Fruit fly (Drosophila melanogaster) whole organism, prepupa: ENCODE measurements around the gene eRF1.

Experiments used
- Blimp-1 ChIP-seq: fragments of 200-800 bp; sonication (Bioruptor generic); optimal IDR thresholded peaks from 3 replicates; lab custom pipeline; 2017; ENCODE audit warnings: missing biosample characterization, missing genetic modification characterization, mild to moderate bottlenecking, moderate library complexity, missing genetic modification reagents
- CG10631 ChIP-seq: fragments of 200-800 bp; sonication (Bioruptor generic); optimal IDR thresholded peaks from 2 replicates; lab custom pipeline; 2016; ENCODE audit warnings: missing biosample characterization, missing genetic modification characterization
- CG10669 ChIP-seq: fragments of 200-800 bp; sonication (Bioruptor generic); optimal IDR thresholded peaks from 3 replicates; lab custom pipeline; 2018; ENCODE audit warnings: missing biosample characterization, mild to moderate bottlenecking, missing genetic modification characterization, moderate library complexity
- CG11294 ChIP-seq: fragments of 200-800 bp; sonication (Bioruptor generic); IDR thresholded peaks from 2 replicates; pipeline ENCODE4 v1.3.6; 2022; ENCODE audit warnings: missing biosample characterization, missing genetic modification characterization
- CG11762 ChIP-seq: fragments of 200-800 bp; sonication (Bioruptor generic); optimal IDR thresholded peaks from 3 replicates; lab custom pipeline; 2016; ENCODE audit warnings: missing biosample characterization, missing genetic modification characterization; ENCODE audit not compliant: insufficient read depth
- CG11902 ChIP-seq: fragments of 200-800 bp; sonication (Bioruptor generic); optimal IDR thresholded peaks from 3 replicates; lab custom pipeline; 2016; ENCODE audit warnings: missing biosample characterization, missing genetic modification characterization
- CG15336 ChIP-seq: fragments of 200-800 bp; sonication (Bioruptor generic); IDR thresholded peaks from 2 replicates; pipeline ENCODE4 v1.3.6; 2022; ENCODE audit warnings: missing biosample characterization, missing genetic modification characterization
- CG1621 ChIP-seq: fragments of 200-800 bp; sonication (Bioruptor generic); optimal IDR thresholded peaks from 3 replicates; lab custom pipeline; 2018; ENCODE audit warnings: missing biosample characterization, mild to moderate bottlenecking, missing genetic modification characterization
- CG16779 ChIP-seq: fragments of 200-800 bp; sonication (Bioruptor generic); optimal IDR thresholded peaks from 3 replicates; lab custom pipeline; 2017; ENCODE audit warnings: missing biosample characterization, mild to moderate bottlenecking, missing genetic modification characterization
- CG3032 ChIP-seq: fragments of 200-800 bp; optimal IDR thresholded peaks from 2 replicates; lab custom pipeline; 2019; ENCODE audit warnings: missing biosample characterization, mild to moderate bottlenecking, missing genetic modification characterization, moderate library complexity
- CG31627 ChIP-seq: fragments of 200-800 bp; sonication (Bioruptor generic); optimal IDR thresholded peaks from 3 replicates; lab custom pipeline; 2016; ENCODE audit warnings: missing biosample characterization, missing genetic modification characterization
- CG32006 ChIP-seq: fragments of 200-800 bp; sonication (Bioruptor generic); optimal IDR thresholded peaks from 3 replicates; lab custom pipeline; 2017; ENCODE audit warnings: missing biosample characterization, mild to moderate bottlenecking, missing genetic modification characterization
- CG34406 ChIP-seq: fragments of 200-800 bp; sonication (Bioruptor generic); optimal IDR thresholded peaks from 3 replicates; lab custom pipeline; 2016; ENCODE audit warnings: missing biosample characterization, missing genetic modification characterization
- CG3919 ChIP-seq: fragments of 200-800 bp; sonication (Bioruptor generic); optimal IDR thresholded peaks from 3 replicates; lab custom pipeline; 2016; ENCODE audit warnings: missing biosample characterization, missing genetic modification characterization
- CG4318 ChIP-seq: fragments of 200-800 bp; sonication (Bioruptor generic); optimal IDR thresholded peaks from 3 replicates; lab custom pipeline; 2017; ENCODE audit warnings: missing biosample characterization, mild to moderate bottlenecking, missing genetic modification characterization
- CG6163 ChIP-seq: fragments of 200-800 bp; sonication (Bioruptor generic); IDR thresholded peaks from 3 replicates; pipeline ENCODE4 v1.3.6; 2022; ENCODE audit warnings: missing biosample characterization, missing genetic modification characterization
- CG6276 ChIP-seq: fragments of 200-800 bp; sonication (Bioruptor generic); optimal IDR thresholded peaks from 2 replicates; lab custom pipeline; 2017; ENCODE audit warnings: missing biosample characterization, mild to moderate bottlenecking, missing genetic modification characterization
- CG6792 ChIP-seq: fragments of 200-800 bp; sonication (Bioruptor generic); optimal IDR thresholded peaks from 3 replicates; lab custom pipeline; 2016; ENCODE audit warnings: missing biosample characterization, missing genetic modification characterization
- CG6808 ChIP-seq: fragments of 200-800 bp; sonication (Bioruptor generic); optimal IDR thresholded peaks from 3 replicates; lab custom pipeline; 2017; ENCODE audit warnings: missing biosample characterization, missing genetic modification characterization, mild to moderate bottlenecking, moderate library complexity, missing genetic modification reagents
- CG6854 ChIP-seq: fragments of 200-800 bp; sonication (Bioruptor generic); optimal IDR thresholded peaks from 2 replicates; lab custom pipeline; 2017; ENCODE audit warnings: missing biosample characterization, mild to moderate bottlenecking, missing genetic modification characterization
- CG7368 ChIP-seq: fragments of 200-800 bp; sonication (Bioruptor generic); optimal IDR thresholded peaks from 3 replicates; lab custom pipeline; 2016; ENCODE audit warnings: missing biosample characterization, missing genetic modification characterization
- CG8119 ChIP-seq: fragments of 200-800 bp; sonication (Bioruptor generic); IDR thresholded peaks from 3 replicates; pipeline ENCODE4 v1.3.6; 2022; ENCODE audit warnings: missing biosample characterization, missing genetic modification characterization
- CG8319 ChIP-seq: fragments of 200-800 bp; sonication (Bioruptor generic); optimal IDR thresholded peaks from 3 replicates; lab custom pipeline; 2016; ENCODE audit warnings: missing biosample characterization, missing genetic modification characterization
- CG8632 ChIP-seq: fragments of 200-800 bp; sonication (Bioruptor generic); optimal IDR thresholded peaks from 3 replicates; lab custom pipeline; 2016; ENCODE audit warnings: missing biosample characterization, missing genetic modification characterization
- CG9139 ChIP-seq: fragments of 200-800 bp; sonication (Bioruptor generic); optimal IDR thresholded peaks from 3 replicates; lab custom pipeline; 2017; ENCODE audit warnings: missing biosample characterization, mild to moderate bottlenecking, missing genetic modification characterization
- Eip75B ChIP-seq: fragments of 200-800 bp; sonication (Bioruptor generic); optimal IDR thresholded peaks from 3 replicates; lab custom pipeline; 2016; ENCODE audit warnings: missing biosample characterization, missing genetic modification characterization
- Eip78C ChIP-seq: fragments of 200-800 bp; sonication (Bioruptor generic); peaks from one replicate; lab custom pipeline; 2016; ENCODE audit warnings: missing biosample characterization, missing genetic modification characterization
- Eip93F ChIP-seq: fragments of 200-800 bp; sonication (Bioruptor generic); optimal IDR thresholded peaks from 2 replicates; lab custom pipeline; 2016; ENCODE audit warnings: missing biosample characterization, mild to moderate bottlenecking, missing genetic modification characterization
- Ets21C ChIP-seq: fragments of 200-800 bp; sonication (Bioruptor generic); optimal IDR thresholded peaks from 3 replicates; lab custom pipeline; 2016; ENCODE audit warnings: missing biosample characterization, missing genetic modification characterization
- Gug ChIP-seq: fragments of 200-800 bp; sonication (Bioruptor generic); IDR thresholded peaks from 2 replicates; pipeline ENCODE4 v1.3.6; 2022; ENCODE audit warnings: missing biosample characterization, missing genetic modification characterization
- Hr38 ChIP-seq: sonication (Bioruptor generic); optimal IDR thresholded peaks from 2 replicates; lab custom pipeline; 2016; ENCODE audit warnings: missing biosample characterization, missing genetic modification characterization
- Hr39 ChIP-seq: fragments of 200-800 bp; sonication (Bioruptor generic); optimal IDR thresholded peaks from 2 replicates; lab custom pipeline; 2016; ENCODE audit warnings: missing biosample characterization, missing genetic modification characterization
- Hr4 ChIP-seq: fragments of 200-800 bp; sonication (Bioruptor generic); optimal IDR thresholded peaks from 3 replicates; lab custom pipeline; 2016; ENCODE audit warnings: missing biosample characterization, missing genetic modification characterization
- Lpt ChIP-seq: fragments of 200-800 bp; sonication (Bioruptor generic); optimal IDR thresholded peaks from 3 replicates; lab custom pipeline; 2016; ENCODE audit warnings: missing biosample characterization, missing genetic modification characterization
- OdsH ChIP-seq: fragments of 200-800 bp; sonication (Bioruptor generic); optimal IDR thresholded peaks from 3 replicates; lab custom pipeline; 2016; ENCODE audit warnings: missing biosample characterization, missing genetic modification characterization
- Sox102F ChIP-seq: fragments of 200-800 bp; sonication (Bioruptor generic); optimal IDR thresholded peaks from 2 replicates; lab custom pipeline; 2016; ENCODE audit warnings: missing biosample characterization, mild to moderate bottlenecking, missing genetic modification characterization
- Sox14 ChIP-seq: fragments of 200-800 bp; sonication (Bioruptor generic); optimal IDR thresholded peaks from 3 replicates; lab custom pipeline; 2016; ENCODE audit warnings: missing biosample characterization, missing genetic modification characterization
- Sox15 ChIP-seq: fragments of 200-800 bp; sonication (Bioruptor generic); optimal IDR thresholded peaks from 3 replicates; lab custom pipeline; 2016; ENCODE audit warnings: missing biosample characterization, missing genetic modification characterization
- achi ChIP-seq: fragments of 200-800 bp; sonication (Bioruptor generic); optimal IDR thresholded peaks from 3 replicates; lab custom pipeline; 2016; ENCODE audit warnings: missing biosample characterization, missing genetic modification characterization
- acj6 ChIP-seq: fragments of 200-800 bp; sonication (Bioruptor generic); optimal IDR thresholded peaks from 3 replicates; lab custom pipeline; 2016; ENCODE audit warnings: missing biosample characterization, missing genetic modification characterization
- dac ChIP-seq: fragments of 200-800 bp; sonication (Bioruptor generic); optimal IDR thresholded peaks from 2 replicates; lab custom pipeline; 2017; ENCODE audit warnings: missing biosample characterization, mild to moderate bottlenecking, missing genetic modification characterization
- dsx ChIP-seq: fragments of 200-800 bp; optimal IDR thresholded peaks from 3 replicates; lab custom pipeline; 2019; ENCODE audit warnings: missing biosample characterization, mild to moderate bottlenecking, missing genetic modification characterization, moderate library complexity; ENCODE audit not compliant: poor library complexity, severe bottlenecking
- eg ChIP-seq: fragments of 200-800 bp; sonication (Bioruptor generic); IDR thresholded peaks from 3 replicates; pipeline ENCODE4 v1.3.6; 2022; ENCODE audit warnings: missing biosample characterization, missing genetic modification characterization
- esn ChIP-seq: fragments of 200-800 bp; sonication (Bioruptor generic); optimal IDR thresholded peaks from 2 replicates; lab custom pipeline; 2016; ENCODE audit warnings: missing biosample characterization, mild to moderate bottlenecking, missing genetic modification characterization, moderate library complexity
- fd59A ChIP-seq: fragments of 200-800 bp; sonication (Bioruptor generic); optimal IDR thresholded peaks from 2 replicates; lab custom pipeline; 2017; ENCODE audit warnings: missing biosample characterization, mild to moderate bottlenecking, missing genetic modification characterization, missing genetic modification reagents
- fd85E ChIP-seq: fragments of 200-800 bp; sonication (Bioruptor generic); optimal IDR thresholded peaks from 3 replicates; lab custom pipeline; 2016; ENCODE audit warnings: missing biosample characterization, missing genetic modification characterization
- fkh ChIP-seq: fragments of 200-800 bp; sonication (Bioruptor generic); optimal IDR thresholded peaks from 3 replicates; lab custom pipeline; 2017; ENCODE audit warnings: missing biosample characterization, mild to moderate bottlenecking, missing genetic modification characterization, moderate library complexity
- pdm3 ChIP-seq: fragments of 200-800 bp; sonication (Bioruptor generic); optimal IDR thresholded peaks from 3 replicates; lab custom pipeline; 2016; ENCODE audit warnings: missing biosample characterization, missing genetic modification characterization
- ss ChIP-seq, 2 experiments: fragments of 200-800 bp; sonication (Bioruptor generic); optimal IDR thresholded peaks; 2 replicates in 1 of 2; 3 replicates in 1 of 2; lab custom pipeline; 2017 to 2018; ENCODE audit warnings: mild to moderate bottlenecking in 2 of 2, missing biosample characterization in 2 of 2, missing genetic modification characterization in 2 of 2, moderate library complexity in 1 of 2
- svp ChIP-seq: fragments of 200-800 bp; sonication (Bioruptor generic); peaks from one replicate; lab custom pipeline; 2016; ENCODE audit warnings: missing biosample characterization, missing genetic modification characterization

Gene eRF1

DNA sequence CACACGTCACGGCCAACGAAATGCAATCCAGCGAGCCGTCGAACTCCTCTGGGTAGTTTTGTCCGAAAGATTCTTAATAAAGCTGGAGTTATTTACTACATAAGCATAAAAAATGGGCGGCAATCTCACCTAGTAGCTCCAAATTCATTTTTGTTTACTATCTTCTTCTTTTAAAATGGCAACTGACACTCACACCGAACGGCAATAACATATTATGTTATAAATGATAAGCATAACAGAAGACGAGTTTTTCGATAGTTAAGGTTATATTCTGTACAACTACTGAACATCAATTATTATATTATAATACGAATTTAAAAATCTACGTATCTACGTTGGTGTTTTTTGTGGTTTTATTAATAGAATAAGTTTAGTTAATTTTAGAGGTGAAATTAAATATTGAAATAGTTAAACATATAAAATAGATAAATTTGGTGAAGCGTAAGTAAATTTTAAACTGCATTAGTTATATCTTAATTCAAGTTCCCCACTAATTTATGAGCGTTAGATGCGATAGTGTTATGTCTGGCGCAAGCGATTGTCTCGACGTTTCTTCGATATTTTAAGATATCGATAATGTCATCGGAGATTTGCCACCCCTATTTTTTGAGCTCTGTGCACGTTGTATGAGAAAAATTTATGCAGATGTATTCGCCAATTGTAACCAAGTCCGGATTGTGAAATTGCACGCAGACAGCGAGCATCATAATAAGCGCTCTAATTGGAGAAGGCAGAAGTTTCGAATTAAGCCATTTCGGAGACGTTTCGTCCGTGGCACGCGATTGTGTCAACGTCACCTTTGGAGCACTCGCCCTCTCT lies at the start of gene eRF1, which contains the start of gene Rbbp5:
Gene eRF1, plus strand, starts transcription at position 594 of the 819 bp plus-strand sequence.
Gene Rbbp5, minus strand, starts transcription at position 181 of the 819 bp plus-strand sequence.
- TF ChIP-seq CG4318 (GFP tag; lab: Kevin White, UChicago), result no peak
- TF ChIP-seq fkh (GFP tag; lab: Kevin White, UChicago), result peak; percentile 56
- no peak for TF ChIP-seq CG8119 (GFP tag; lab: Robert Waterston, UW)
- peak; percentile 72 for TF ChIP-seq CG31627 (GFP tag; lab: Kevin White, UChicago)
- TF ChIP-seq CG6854 (GFP tag; lab: Kevin White, UChicago), result peak; percentile 63
- TF ChIP-seq CG11902, result peak; percentile 60
- TF ChIP-seq CG10631 (GFP tag; lab: Kevin White, UChicago), result peak; percentile 81
- TF ChIP-seq Sox15, result peak; percentile 51
- peak; percentile 36 for TF ChIP-seq CG8319
- TF ChIP-seq dsx, result peak; percentile 51
- TF ChIP-seq Lpt (GFP tag; lab: Kevin White, UChicago), result peak; percentile 4
- TF ChIP-seq Eip78C, result peak; percentile 70
- no peak for TF ChIP-seq CG6808 (GFP tag; lab: Kevin White, UChicago)
- no peak for TF ChIP-seq Hr38 (GFP tag; lab: Kevin White, UChicago)
- TF ChIP-seq Eip93F (GFP tag; lab: Kevin White, UChicago), result peak; percentile 24
- TF ChIP-seq fd59A (GFP tag; lab: Kevin White, UChicago), result no peak
- no peak; the same call in 2 of the 3 replicates for TF ChIP-seq eg (GFP tag; lab: Robert Waterston, UW)
- TF ChIP-seq Blimp-1, result no peak
- peak; percentile 23 for TF ChIP-seq CG11762 (GFP tag; lab: Kevin White, UChicago)
- TF ChIP-seq fd85E (GFP tag; lab: Kevin White, UChicago), result no peak
- peak; percentile 58 for TF ChIP-seq achi (GFP tag; lab: Kevin White, UChicago)
- TF ChIP-seq CG6276, result peak; percentile 24
- no peak for TF ChIP-seq Hr39
- TF ChIP-seq CG10669 (GFP tag; lab: Kevin White, UChicago), result peak; percentile 34
- TF ChIP-seq CG9139 (GFP tag; lab: Kevin White, UChicago), result peak; percentile 4
- peak; percentile 82 for TF ChIP-seq svp (GFP tag; lab: Kevin White, UChicago)
- no peak for TF ChIP-seq CG16779
- peak in 1 of 2 experiments; percentile 1 for TF ChIP-seq ss (GFP tag; optimal IDR thresholded peaks at IDR 0.05; lab: Kevin White, UChicago)
- TF ChIP-seq CG15336 (GFP tag; lab: Robert Waterston, UW), result no peak; the same call in none of the 2 replicates
- peak; percentile 45 for TF ChIP-seq CG8632 (GFP tag; lab: Kevin White, UChicago)
- TF ChIP-seq pdm3 (GFP tag; lab: Kevin White, UChicago), result no peak
- peak; percentile 69 for TF ChIP-seq Sox102F
- peak; percentile 51; the same call in 1 of the 2 replicates for TF ChIP-seq Gug (GFP tag; lab: Robert Waterston, UW)
- peak; percentile 76 for TF ChIP-seq esn (GFP tag; lab: Kevin White, UChicago)
- peak; percentile 76 for TF ChIP-seq CG3032 (tag; lab: Kevin White, UChicago)
- peak; percentile 79 for TF ChIP-seq OdsH (GFP tag; lab: Kevin White, UChicago)
- TF ChIP-seq CG6792 (GFP tag; lab: Kevin White, UChicago), result peak; percentile 64
- peak; percentile 39 for TF ChIP-seq CG7368 (GFP tag; lab: Kevin White, UChicago)
- no peak for TF ChIP-seq CG1621 (tag; lab: Kevin White, UChicago)
- peak; percentile 31 for TF ChIP-seq CG34406 (GFP tag; lab: Kevin White, UChicago)
- TF ChIP-seq CG6163 (GFP tag; lab: Robert Waterston, UW), result no peak
- peak; percentile 33 for TF ChIP-seq Eip75B
- TF ChIP-seq Ets21C (GFP tag; lab: Kevin White, UChicago), result peak; percentile 60
- no peak for TF ChIP-seq dac
- TF ChIP-seq CG11294 (GFP tag; lab: Robert Waterston, UW), result peak; percentile 45; the same call in 1 of the 2 replicates
- peak; percentile 46 for TF ChIP-seq Sox14 (GFP tag; lab: Kevin White, UChicago)
- peak; percentile 76 for TF ChIP-seq acj6 (GFP tag; lab: Kevin White, UChicago)
- no peak for TF ChIP-seq CG32006 (GFP tag; lab: Kevin White, UChicago)
- peak; percentile 73 for TF ChIP-seq Hr4 (GFP tag; lab: Kevin White, UChicago)
- peak; percentile 73 for TF ChIP-seq CG3919 (GFP tag; lab: Kevin White, UChicago)
